Worm (Caenorhabditis elegans) whole organism, L1 larva: ENCODE data around the gene R02D1.2.

Experiments
- F16B12.6 ChIP-seq: fragments of 150-350 bp; optimal IDR thresholded peaks from 2 replicates; lab custom pipeline; 2014; ENCODE audit warnings: missing biosample characterization, missing genetic modification characterization
- efl-1 ChIP-seq, 4 experiments: fragments of 150-350 bp; optimal IDR thresholded peaks in 3 of 4; peaks in 1 of 4; 1 replicate in 1 of 4; 2 replicates in 3 of 4; lab custom pipeline; 2014; ENCODE audit warnings: missing biosample characterization in 2 of 4, missing genetic modification characterization in 2 of 4, missing genetic modification reagents in 2 of 4
- elt-2 ChIP-seq: sonication (generic microtip); optimal IDR thresholded peaks from 2 replicates; lab custom pipeline; 2016; ENCODE audit warnings: missing genetic modification characterization, mild to moderate bottlenecking, inconsistent platforms, missing compliant biosample characterization, missing genetic modification reagents
- fkh-10 ChIP-seq: sonication (generic microtip); optimal IDR thresholded peaks from 2 replicates; lab custom pipeline; 2017; ENCODE audit warnings: missing biosample characterization, missing genetic modification reagents, missing genetic modification characterization
- fos-1 ChIP-seq: fragments of 150-350 bp; optimal IDR thresholded peaks from 2 replicates; lab custom pipeline; 2014; ENCODE audit warnings: missing biosample characterization, missing genetic modification characterization
- lin-15B ChIP-seq: fragments of 150-350 bp; sonication (generic microtip); optimal IDR thresholded peaks from 3 replicates; lab custom pipeline; 2014; ENCODE audit warnings: missing biosample characterization, missing genetic modification characterization
- lsy-2 ChIP-seq, 2 experiments: fragments of 150-350 bp; optimal IDR thresholded peaks; 2 replicates each; lab custom pipeline; 2014; ENCODE audit warnings: missing biosample characterization in 2 of 2, missing genetic modification characterization in 2 of 2
- mdl-1 ChIP-seq, 2 experiments: fragments of 150-350 bp; optimal IDR thresholded peaks; 2 replicates each; lab custom pipeline; 2014 to 2017; ENCODE audit warnings: missing biosample characterization in 2 of 2, missing genetic modification characterization in 2 of 2, inconsistent platforms in 1 of 2
- nhr-11 ChIP-seq: fragments of 150-350 bp; optimal IDR thresholded peaks from 2 replicates; lab custom pipeline; 2014; ENCODE audit warnings: missing biosample characterization, missing genetic modification characterization
- pqm-1 ChIP-seq: sonication (generic microtip); optimal IDR thresholded peaks from 3 replicates; lab custom pipeline; 2017; ENCODE audit warnings: missing biosample characterization, missing genetic modification characterization
- snpc-4 ChIP-seq: fragments of 150-350 bp; optimal IDR thresholded peaks from 2 replicates; lab custom pipeline; 2014; ENCODE audit warnings: missing biosample characterization, missing genetic modification characterization

DNA sequence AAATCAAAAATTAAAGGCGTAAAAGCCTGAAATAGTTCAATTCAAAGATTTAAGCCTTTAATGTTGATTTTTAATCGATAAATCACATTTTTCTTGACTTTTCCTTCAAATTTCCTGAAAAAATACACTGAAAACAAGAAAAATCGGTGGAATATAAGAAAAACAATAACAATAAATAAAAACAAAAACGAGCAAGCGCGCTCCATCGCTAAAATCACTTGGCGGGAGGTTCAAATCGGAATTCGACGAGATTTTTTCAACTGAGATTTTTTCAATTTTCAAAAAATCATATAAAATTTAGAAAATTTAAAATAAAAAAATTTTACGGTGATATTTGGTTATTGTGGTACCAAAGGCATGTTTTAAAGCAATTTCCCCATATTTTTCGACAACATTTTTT lies 16.9 kb upstream of the R02D1.2 start:
- TF ChIP-seq lin-15B (tag; lab: Kevin White, UChicago) (no peak), nhr-11 (tag; lab: Kevin White, UChicago) (no peak), mdl-1 (tag; optimal IDR thresholded peaks at IDR 0.05; lab: Kevin White, UChicago) (no peak), F16B12.6 (tag; lab: Kevin White, UChicago) (no peak), elt-2 (no peak), pqm-1 (no peak), fos-1 (no peak), fkh-10 (GFP tag; lab: Kevin White, UChicago) (no peak), lsy-2 (tag; optimal IDR thresholded peaks at IDR 0.05; lab: Kevin White, UChicago) (peak in 1 of 2 experiments; percentile 2), efl-1 (optimal IDR thresholded peaks at IDR 0.05; lab: Kevin White, UChicago) (peak; percentile 81 to 86), efl-1 (GFP tag; optimal IDR thresholded peaks at IDR 0.05 in 1 of 2; lab: Kevin White, UChicago) (peak; percentile 85 to 98), snpc-4 (tag; lab: Kevin White, UChicago) (no peak)
